Worm (Caenorhabditis elegans): ENCODE measurements around the gene srd-38.

DNA sequence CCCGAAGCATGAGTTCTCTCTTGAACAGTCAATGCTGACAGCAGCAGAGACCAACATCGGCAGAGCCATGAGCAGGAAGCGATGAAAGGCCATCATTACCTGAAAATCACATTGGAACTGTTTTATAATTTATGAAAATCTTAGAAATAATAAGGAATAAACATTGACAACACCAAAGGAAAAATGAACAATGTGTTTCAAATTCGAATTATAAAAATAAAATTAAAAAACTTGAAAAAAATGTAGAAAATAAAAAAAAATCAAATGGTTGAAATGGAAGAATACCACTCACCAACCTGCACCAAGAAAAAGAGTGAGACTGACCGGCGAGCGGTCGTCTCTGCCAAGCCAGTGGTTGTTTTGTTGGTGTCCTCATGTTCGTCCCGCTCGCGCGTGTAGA, 1.1 kb upstream of the srd-38 start, which contains the start of gene R04D3.3:
- no peak for TF ChIP-seq nhr-28 (tag; optimal IDR thresholded peaks at IDR 0.05)
- TF ChIP-seq fkh-10 (GFP tag; optimal IDR thresholded peaks at IDR 0.05): no peak
- no peak for TF ChIP-seq tbx-2 (tag; optimal IDR thresholded peaks at IDR 0.05)
- no peak for TF ChIP-seq elt-1 (tag; optimal IDR thresholded peaks at IDR 0.05)
- TF ChIP-seq skn-1 (tag; optimal IDR thresholded peaks at IDR 0.05): no peak
- TF ChIP-seq unc-62 (GFP tag; optimal IDR thresholded peaks at IDR 0.05): no peak
- TF ChIP-seq elt-2 (tag; optimal IDR thresholded peaks at IDR 0.05): no peak
- TF ChIP-seq zag-1 (tag; optimal IDR thresholded peaks at IDR 0.05): no peak
- TF ChIP-seq daf-12 (tag; optimal IDR thresholded peaks at IDR 0.05): no peak
- TF ChIP-seq pqm-1 (tag; optimal IDR thresholded peaks at IDR 0.05): no peak
- TF ChIP-seq ceh-16 (tag; optimal IDR thresholded peaks at IDR 0.05): no peak
- TF ChIP-seq nhr-237 (tag; optimal IDR thresholded peaks at IDR 0.05): no peak
- TF ChIP-seq egl-27 (tag; optimal IDR thresholded peaks at IDR 0.05): no peak
- no peak for TF ChIP-seq fos-1 (tag; optimal IDR thresholded peaks at IDR 0.05)
